Fruit fly (Drosophila melanogaster): Measurements from ENCODE around the gene haf.

- TF ChIP-seq CTCF (optimal IDR thresholded peaks at IDR 0.05) = no peak
- TF ChIP-seq CG8478 (optimal IDR thresholded peaks at IDR 0.05) = no peak
Measured at dm6 chr2L:1574009-1574408, 19.1 kb downstream of the haf start.

Data from S2 (cell line).